Worm (Caenorhabditis elegans) whole organism, L4 larva: ENCODE results near the gene far-5.

Experiments
- F10B5.3 ChIP-seq: sonication (generic microtip); optimal IDR thresholded peaks from 2 replicates; lab custom pipeline; 2016; ENCODE audit warnings: mild to moderate bottlenecking, missing genetic modification characterization, missing compliant biosample characterization
- F37D6.2 ChIP-seq: sonication (generic microtip); optimal IDR thresholded peaks from 2 replicates; lab custom pipeline; 2016; ENCODE audit warnings: mild to moderate bottlenecking, missing genetic modification characterization, missing compliant biosample characterization
- R02D3.7 ChIP-seq: fragments of 150-350 bp; sonication (generic microtip); optimal IDR thresholded peaks from 3 replicates; lab custom pipeline; 2014; ENCODE audit warnings: missing biosample characterization, missing genetic modification characterization
- Y5F2A.4 ChIP-seq: fragments of 200-800 bp; sonication (Bioruptor generic); optimal IDR thresholded peaks from 2 replicates; lab custom pipeline; 2018; ENCODE audit warnings: mild to moderate bottlenecking, missing genetic modification characterization, missing compliant biosample characterization
- ZK337.2 ChIP-seq: fragments of 200-800 bp; sonication (Bioruptor generic); IDR thresholded peaks from 2 replicates; pipeline ENCODE4 v1.3.6; 2022; ENCODE audit warnings: missing genetic modification reagents, missing genetic modification characterization, missing compliant biosample characterization
- aha-1 ChIP-seq: fragments of 150-350 bp; peaks from one replicate; lab custom pipeline; 2014; ENCODE audit warnings: missing biosample characterization, missing genetic modification characterization
- ceh-28 ChIP-seq: fragments of 150-350 bp; optimal IDR thresholded peaks from 2 replicates; lab custom pipeline; 2014; ENCODE audit warnings: missing biosample characterization, missing genetic modification reagents, missing genetic modification characterization
- ceh-62 ChIP-seq: sonication (generic microtip); optimal IDR thresholded peaks from 2 replicates; lab custom pipeline; 2017; ENCODE audit warnings: missing biosample characterization, missing genetic modification characterization
- cey-2 ChIP-seq: sonication (generic microtip); optimal IDR thresholded peaks from 3 replicates; lab custom pipeline; 2017; ENCODE audit warnings: missing genetic modification characterization, mild to moderate bottlenecking, missing compliant biosample characterization, antibody characterized with exemption, borderline replicate concordance; ENCODE audit not compliant: insufficient read depth
- daf-16 ChIP-seq, 3 experiments: sonication (generic microtip); optimal IDR thresholded peaks; 2 replicates each; lab custom pipeline; 2016 to 2017; ENCODE audit warnings: missing genetic modification characterization in 3 of 3, missing genetic modification reagents in 3 of 3, mild to moderate bottlenecking in 2 of 3, missing compliant biosample characterization in 2 of 3, missing biosample characterization in 1 of 3, moderate library complexity in 1 of 3
- dmd-6 ChIP-seq: fragments of 200-800 bp; sonication (Bioruptor generic); IDR thresholded peaks from 2 replicates; pipeline ENCODE4 v1.3.6; 2022; ENCODE audit warnings: missing genetic modification reagents, missing genetic modification characterization, missing compliant biosample characterization
- dmd-8 ChIP-seq: fragments of 200-800 bp; sonication (Bioruptor generic); IDR thresholded peaks from 2 replicates; pipeline ENCODE4 v1.3.6; 2022; ENCODE audit warnings: missing genetic modification characterization, missing compliant biosample characterization
- duxl-1 ChIP-seq: sonication (generic microtip); optimal IDR thresholded peaks from 2 replicates; lab custom pipeline; 2016; ENCODE audit warnings: mild to moderate bottlenecking, missing genetic modification characterization, moderate library complexity, missing compliant biosample characterization; ENCODE audit not compliant: poor library complexity
- dve-1 ChIP-seq: sonication (generic microtip); optimal IDR thresholded peaks from 2 replicates; lab custom pipeline; 2017; ENCODE audit warnings: antibody characterized with exemption, mild to moderate bottlenecking, missing genetic modification characterization, missing compliant biosample characterization; ENCODE audit not compliant: insufficient read depth
- egl-27 ChIP-seq: sonication (generic microtip); optimal IDR thresholded peaks from 3 replicates; lab custom pipeline; 2017; ENCODE audit warnings: missing biosample characterization, missing genetic modification reagents, missing genetic modification characterization
- egl-43 ChIP-seq: fragments of 200-800 bp; sonication (Bioruptor generic); IDR thresholded peaks from 2 replicates; pipeline ENCODE4 v1.3.6; 2022; ENCODE audit warnings: missing genetic modification reagents, missing genetic modification characterization, missing compliant biosample characterization
- fos-1 ChIP-seq: fragments of 150-350 bp; optimal IDR thresholded peaks from 2 replicates; lab custom pipeline; 2014; ENCODE audit warnings: missing biosample characterization, missing genetic modification characterization
- hif-1 ChIP-seq, 2 experiments: sonication (generic microtip); optimal IDR thresholded peaks; 2 replicates each; lab custom pipeline; 2016 to 2017; ENCODE audit warnings: missing compliant biosample characterization in 2 of 2, missing genetic modification characterization in 2 of 2, missing genetic modification reagents in 2 of 2, missing genotype in 2 of 2, mild to moderate bottlenecking in 1 of 2
- hlh-11 ChIP-seq: fragments of 200-800 bp; sonication (Bioruptor generic); optimal IDR thresholded peaks from 2 replicates; lab custom pipeline; 2018; ENCODE audit warnings: mild to moderate bottlenecking, missing genetic modification characterization, missing compliant biosample characterization
- lin-1 ChIP-seq: fragments of 200-800 bp; sonication (Bioruptor generic); IDR thresholded peaks from 2 replicates; pipeline ENCODE4 v1.3.6; 2022; ENCODE audit warnings: missing genetic modification reagents, missing genetic modification characterization, missing compliant biosample characterization
- lin-29 ChIP-seq: fragments of 200-800 bp; sonication (Bioruptor generic); IDR thresholded peaks from 2 replicates; pipeline ENCODE4 v1.3.6; 2022; ENCODE audit warnings: missing genetic modification reagents, missing genetic modification characterization, missing compliant biosample characterization
- lin-38 ChIP-seq: fragments of 200-800 bp; sonication (Bioruptor generic); IDR thresholded peaks from 2 replicates; pipeline ENCODE4 v1.3.6; 2022; ENCODE audit warnings: missing genetic modification reagents, missing genetic modification characterization, missing compliant biosample characterization
- lsy-2 ChIP-seq, 2 experiments: fragments of 150-350 bp in 1 of 2; sonication (generic microtip) in 1 of 2; optimal IDR thresholded peaks; 2 replicates each; lab custom pipeline; 2014 to 2017; ENCODE audit warnings: missing biosample characterization in 2 of 2, missing genetic modification characterization in 2 of 2
- mdt-29 ChIP-seq: fragments of 200-800 bp; sonication (Bioruptor generic); IDR thresholded peaks from 2 replicates; pipeline ENCODE4 v1.3.6; 2022; ENCODE audit warnings: missing genetic modification reagents, missing genetic modification characterization, missing compliant biosample characterization
- mes-2 ChIP-seq: sonication (generic microtip); optimal IDR thresholded peaks from 2 replicates; lab custom pipeline; 2016; ENCODE audit warnings: missing genotype, mild to moderate bottlenecking, missing genetic modification characterization, missing compliant biosample characterization; ENCODE audit not compliant: poor library complexity, severe bottlenecking
- mxl-3 ChIP-seq: fragments of 200-800 bp; sonication (Bioruptor generic); optimal IDR thresholded peaks from 2 replicates; lab custom pipeline; 2018; ENCODE audit warnings: mild to moderate bottlenecking, missing genetic modification characterization, missing compliant biosample characterization
- nhr-102 ChIP-seq: sonication (generic microtip); optimal IDR thresholded peaks from 2 replicates; lab custom pipeline; 2016; ENCODE audit warnings: mild to moderate bottlenecking, missing genetic modification characterization, moderate library complexity, missing compliant biosample characterization
- nhr-11 ChIP-seq: fragments of 150-350 bp; optimal IDR thresholded peaks from 2 replicates; lab custom pipeline; 2014; ENCODE audit warnings: missing biosample characterization, missing genetic modification characterization
- nhr-28 ChIP-seq: fragments of 150-350 bp; optimal IDR thresholded peaks from 2 replicates; lab custom pipeline; 2014; ENCODE audit warnings: missing biosample characterization, missing genetic modification characterization
- nhr-42 ChIP-seq: fragments of 200-800 bp; sonication (Bioruptor generic); IDR thresholded peaks from 2 replicates; pipeline ENCODE4 v1.3.6; 2022; ENCODE audit warnings: missing genetic modification characterization, missing compliant biosample characterization
- nhr-48 ChIP-seq: sonication (generic microtip); optimal IDR thresholded peaks from 2 replicates; lab custom pipeline; 2016; ENCODE audit warnings: mild to moderate bottlenecking, missing genetic modification characterization, missing compliant biosample characterization
- nhr-77 ChIP-seq: fragments of 150-350 bp; optimal IDR thresholded peaks from 2 replicates; lab custom pipeline; 2014; ENCODE audit warnings: missing biosample characterization, missing genetic modification characterization
- pha-4 ChIP-seq, 2 experiments: fragments of 150-350 bp in 1 of 2; fragments of 200-800 bp in 1 of 2; sonication (Bioruptor generic) in 1 of 2; IDR thresholded peaks in 1 of 2; optimal IDR thresholded peaks in 1 of 2; 2 replicates each; pipeline versions ENCODE4 v1.3.6 to Lab custom; 2014 to 2022; ENCODE audit warnings: missing genetic modification characterization in 2 of 2, missing genetic modification reagents in 2 of 2, missing biosample characterization in 1 of 2, missing compliant biosample characterization in 1 of 2
- pqm-1 ChIP-seq: sonication (generic microtip); optimal IDR thresholded peaks from 2 replicates; lab custom pipeline; 2017; ENCODE audit warnings: missing biosample characterization, missing genetic modification characterization
- saeg-2 ChIP-seq: fragments of 200-800 bp; sonication (Bioruptor generic); IDR thresholded peaks from 2 replicates; pipeline ENCODE4 v1.3.6; 2022; ENCODE audit warnings: missing genetic modification reagents, missing genetic modification characterization, missing compliant biosample characterization
- sdz-12 ChIP-seq: fragments of 200-800 bp; sonication (Bioruptor generic); optimal IDR thresholded peaks from 2 replicates; lab custom pipeline; 2018; ENCODE audit warnings: mild to moderate bottlenecking, missing genetic modification characterization, missing compliant biosample characterization
- set-16 ChIP-seq: fragments of 200-800 bp; sonication (Bioruptor generic); IDR thresholded peaks from 2 replicates; pipeline ENCODE4 v1.3.6; 2022; ENCODE audit warnings: missing genetic modification reagents, missing genetic modification characterization, missing compliant biosample characterization
- skn-1 ChIP-seq: fragments of 150-350 bp; optimal IDR thresholded peaks from 2 replicates; lab custom pipeline; 2014; ENCODE audit warnings: missing biosample characterization, missing genetic modification characterization
- snpc-1.2 ChIP-seq: fragments of 200-800 bp; sonication (Bioruptor generic); IDR thresholded peaks from 2 replicates; pipeline ENCODE4 v1.3.6; 2022; ENCODE audit warnings: missing genetic modification reagents, missing genetic modification characterization, missing compliant biosample characterization
- spr-1 ChIP-seq: sonication (generic microtip); optimal IDR thresholded peaks from 2 replicates; lab custom pipeline; 2016; ENCODE audit warnings: mild to moderate bottlenecking, missing genetic modification characterization, missing compliant biosample characterization
- spr-3 ChIP-seq: fragments of 200-800 bp; sonication (Bioruptor generic); optimal IDR thresholded peaks from 2 replicates; lab custom pipeline; 2018; ENCODE audit warnings: mild to moderate bottlenecking, missing genetic modification characterization, missing compliant biosample characterization
- tag-97 ChIP-seq: fragments of 200-800 bp; sonication (Bioruptor generic); IDR thresholded peaks from 2 replicates; pipeline ENCODE4 v1.3.6; 2022; ENCODE audit warnings: missing genetic modification characterization, missing compliant biosample characterization
- unc-130 ChIP-seq: sonication (generic microtip); optimal IDR thresholded peaks from 2 replicates; lab custom pipeline; 2016; ENCODE audit warnings: missing genetic modification reagents, missing genetic modification characterization, missing compliant biosample characterization
- zfp-3 ChIP-seq: fragments of 200-800 bp; sonication (Bioruptor generic); conservative IDR thresholded peaks from 2 replicates; pipeline ENCODE4 v1.3.6; 2022; ENCODE audit warnings: missing genetic modification reagents, missing genetic modification characterization, missing compliant biosample characterization
- zip-11 ChIP-seq: fragments of 200-800 bp; sonication (Bioruptor generic); IDR thresholded peaks from 2 replicates; pipeline ENCODE4 v1.3.6; 2022; ENCODE audit warnings: missing genetic modification characterization, missing compliant biosample characterization
- zip-2 ChIP-seq: fragments of 150-350 bp; optimal IDR thresholded peaks from 2 replicates; lab custom pipeline; 2014; ENCODE audit warnings: missing biosample characterization, missing genetic modification characterization

Gene far-5

DNA sequence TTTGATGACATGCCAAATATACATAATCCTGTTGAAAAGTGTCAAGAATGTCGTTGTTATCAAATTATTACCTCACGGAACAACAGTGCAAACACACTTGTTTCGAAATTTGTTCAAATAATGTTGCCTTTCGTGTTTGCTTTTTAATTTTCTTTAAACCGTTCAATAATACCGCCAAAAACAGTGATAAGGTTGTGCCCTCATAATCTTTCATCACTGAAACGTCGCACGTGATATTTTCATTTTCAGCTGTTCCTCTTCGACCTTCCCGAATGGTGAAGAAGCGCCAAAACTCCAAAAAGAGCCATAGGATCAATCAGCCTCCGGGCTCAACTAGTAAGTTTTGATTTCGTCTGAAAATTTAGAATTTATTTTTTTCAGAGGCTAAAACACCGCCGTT is 6.7 kb downstream of the far-5 start, which contains the start of gene inft-2:
TSS of gene inft-2 (plus strand) at position 248 of the 400 bp plus-strand sequence.
- no peak for TF ChIP-seq skn-1
- 0 out of 2 replicates have a peak, but pooled peaks have one; percentile 10 for TF ChIP-seq lin-1 (GFP tag; lab: Robert Waterston, UW)
- TF ChIP-seq mes-2 (tag; lab: Kevin White, UChicago) = no peak
- peak; percentile 19 for TF ChIP-seq pqm-1 (tag; lab: Kevin White, UChicago)
- no peak for TF ChIP-seq nhr-11 (tag; lab: Kevin White, UChicago)
- no peak for TF ChIP-seq F10B5.3
- TF ChIP-seq dve-1 (tag; lab: Kevin White, UChicago) = peak; percentile 60
- TF ChIP-seq saeg-2 (GFP tag; lab: Robert Waterston, UW) = 0 out of 2 replicates have a peak, but pooled peaks have one; percentile 30
- TF ChIP-seq F37D6.2 (tag; lab: Kevin White, UChicago) = no peak
- TF ChIP-seq ceh-28 (tag; lab: Kevin White, UChicago) = no peak
- TF ChIP-seq egl-27 (tag; lab: Kevin White, UChicago) = no peak
- TF ChIP-seq nhr-28 (tag; lab: Kevin White, UChicago) = peak; percentile 35
- TF ChIP-seq spr-1 (tag; lab: Kevin White, UChicago) = no peak
- TF ChIP-seq ZK337.2 (GFP tag; lab: Robert Waterston, UW) = no peak
- no peak for TF ChIP-seq set-16 (GFP tag; lab: Robert Waterston, UW)
- no peak for TF ChIP-seq zip-2 (tag; lab: Kevin White, UChicago)
- no peak for TF ChIP-seq mxl-3 (GFP tag; lab: Kevin White, UChicago)
- TF ChIP-seq R02D3.7 (tag; lab: Kevin White, UChicago) = no peak
- TF ChIP-seq snpc-1.2 (GFP tag; lab: Robert Waterston, UW) = no peak
- TF ChIP-seq nhr-77 = peak; percentile 21
- no peak for TF ChIP-seq duxl-1
- TF ChIP-seq nhr-102 (tag; lab: Kevin White, UChicago) = no peak
- no peak for TF ChIP-seq lsy-2 (tag; optimal IDR thresholded peaks at IDR 0.05; lab: Kevin White, UChicago)
- no peak for TF ChIP-seq nhr-48 (tag; lab: Kevin White, UChicago)
- peak; percentile 46 for TF ChIP-seq dmd-6 (GFP tag; lab: Robert Waterston, UW)
- TF ChIP-seq mdt-29 (GFP tag; lab: Robert Waterston, UW) = no peak
- no peak for TF ChIP-seq dmd-8
- no peak for TF ChIP-seq fos-1 (tag; lab: Kevin White, UChicago)
- no peak for TF ChIP-seq daf-16 (GFP tag; optimal IDR thresholded peaks at IDR 0.05; lab: Kevin White, UChicago)
- peak; percentile 69 for TF ChIP-seq daf-16 (tag; optimal IDR thresholded peaks at IDR 0.05; lab: Kevin White, UChicago)
- TF ChIP-seq hlh-11 (tag; lab: Kevin White, UChicago) = peak; percentile 33

DNA sequence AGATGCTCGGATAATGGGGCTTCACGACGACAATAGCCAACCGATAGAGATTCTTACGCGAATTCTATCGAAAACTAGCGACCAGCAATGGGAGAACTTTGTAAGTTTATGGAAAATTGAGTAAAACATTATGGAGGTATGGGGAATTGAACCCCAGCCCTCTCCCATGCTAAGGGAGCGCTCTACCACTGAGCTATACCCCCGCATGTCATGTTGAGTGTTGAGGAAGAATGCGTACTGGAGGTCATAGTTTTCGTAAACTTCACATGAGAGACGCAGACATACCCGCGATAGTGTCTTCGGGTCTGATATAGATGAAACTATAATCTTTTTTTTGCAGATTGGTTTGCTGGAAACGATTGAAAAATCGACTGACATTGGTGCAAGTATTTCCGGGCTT is 8.0 kb downstream of the far-5 start:
- peak; percentile 18 for TF ChIP-seq egl-27 (tag; lab: Kevin White, UChicago)
- TF ChIP-seq duxl-1 = peak; percentile 61
- TF ChIP-seq lin-38 = peak; percentile 84
- TF ChIP-seq ceh-62 (tag; lab: Kevin White, UChicago) = no peak
- peak; percentile 69 for TF ChIP-seq Y5F2A.4 (GFP tag; lab: Kevin White, UChicago)
- TF ChIP-seq cey-2 = no peak
- no peak for TF ChIP-seq lsy-2 (tag; optimal IDR thresholded peaks at IDR 0.05; lab: Kevin White, UChicago)
- TF ChIP-seq F37D6.2 (tag; lab: Kevin White, UChicago) = peak; percentile 52
- TF ChIP-seq dve-1 (tag; lab: Kevin White, UChicago) = peak; percentile 80
- TF ChIP-seq nhr-77 = peak; percentile 63
- TF ChIP-seq tag-97 (GFP tag; lab: Robert Waterston, UW) = no peak
- TF ChIP-seq egl-43 (GFP tag; lab: Robert Waterston, UW) = peak; percentile 93
- TF ChIP-seq aha-1 (tag; lab: Kevin White, UChicago) = peak; percentile 42
- TF ChIP-seq nhr-42 (GFP tag; lab: Robert Waterston, UW) = 0 out of 2 replicates have a peak, but pooled peaks have one; percentile 48
- peak in 1 of 2 experiments; percentile 58 for TF ChIP-seq hif-1 (tag; optimal IDR thresholded peaks at IDR 0.05; lab: Kevin White, UChicago)
- 0 out of 2 replicates have a peak, but pooled peaks have one; percentile 39 for TF ChIP-seq zfp-3 (GFP tag; lab: Robert Waterston, UW)
- peak; percentile 72 for TF ChIP-seq spr-1 (tag; lab: Kevin White, UChicago)
- TF ChIP-seq nhr-48 (tag; lab: Kevin White, UChicago) = peak; percentile 68
- peak; percentile 50 for TF ChIP-seq unc-130 (GFP tag; lab: Kevin White, UChicago)
- TF ChIP-seq sdz-12 (GFP tag; lab: Kevin White, UChicago) = no peak
- peak; percentile 86 for TF ChIP-seq spr-3 (GFP tag; lab: Kevin White, UChicago)
- TF ChIP-seq zip-11 (GFP tag; lab: Robert Waterston, UW) = peak; percentile 80; the same call in 1 of the 2 replicates
- no peak for TF ChIP-seq lin-29 (GFP tag; lab: Robert Waterston, UW)
- TF ChIP-seq nhr-28 (tag; lab: Kevin White, UChicago) = peak; percentile 72
- TF ChIP-seq pha-4 (GFP tag; IDR thresholded peaks at IDR 0.05; lab: Robert Waterston, UW) = peak; percentile 92
- no peak for TF ChIP-seq pha-4 (tag; optimal IDR thresholded peaks at IDR 0.05; lab: Kevin White, UChicago)
- TF ChIP-seq skn-1 = no peak
- TF ChIP-seq nhr-102 (tag; lab: Kevin White, UChicago) = peak; percentile 71
